Fruit fly (Drosophila melanogaster): ENCODE results near the gene CG4576.

DNA sequence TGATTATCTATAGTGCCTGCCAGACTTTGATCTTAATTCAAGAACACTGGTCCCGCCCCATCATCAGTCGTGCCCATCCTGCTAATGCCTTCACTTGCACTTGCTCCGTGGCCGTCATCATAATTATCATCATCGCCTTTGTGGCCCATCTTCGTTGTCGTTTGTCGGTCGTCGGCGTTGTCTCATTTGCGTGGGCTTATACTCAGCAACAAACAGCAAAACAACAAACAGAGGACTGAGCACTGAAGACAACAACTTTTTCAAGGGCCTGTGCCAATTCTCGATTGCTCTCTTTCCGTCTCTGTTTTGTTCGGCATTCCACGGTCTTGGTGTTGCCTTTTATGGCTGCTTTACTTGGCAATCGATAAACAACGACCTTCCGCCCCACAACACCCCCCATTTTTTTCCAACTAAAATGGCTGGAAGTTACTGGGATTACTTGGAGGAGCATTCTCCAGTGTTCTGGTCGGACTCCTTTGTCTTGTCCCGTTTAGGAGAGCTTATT is 17.6 kb upstream of the CG4576 start:
- TF ChIP-seq CG13204 (GFP tag; optimal IDR thresholded peaks at IDR 0.05) (no peak), CG34367 (tag; optimal IDR thresholded peaks at IDR 0.05) (no peak), CG4496 (GFP tag; IDR thresholded peaks at IDR 0.05) (no peak), CG10348 (GFP tag; IDR thresholded peaks at IDR 0.05) (no peak), CG15710 (tag; optimal IDR thresholded peaks at IDR 0.05) (no peak), CG9948 (tag; optimal IDR thresholded peaks at IDR 0.05) (no peak), EcR (GFP tag; optimal IDR thresholded peaks at IDR 0.05) (peak; percentile 64)

All from whole organism, pupa.